In genomic region chr3L:17995203-17996143, dm6 we compare ENCODE assay signal across 2 fruit fly cellular contexts.
A peak's percentile ranks its signal among the peaks of the same experiment; 100 is the strongest.
TF ChIP-seq lines count a peak whose summit lies in the region.

No protein-coding gene starts in this region.

TF ChIP-seq in whole organism, embryonic, 481 proteins besides CTCF, POLR2A, EP300 and RAD21 (continued from another document and continues in another):
- TF ChIP-seq CG9932 (GFP tag; IDR thresholded peaks at IDR 0.05; lab: Robert Waterston, UW), result peak; percentile 51; the same call in 1 of the 2 replicates
- peak; percentile 36; the same call in 1 of the 2 replicates for TF ChIP-seq slbo (GFP tag; IDR thresholded peaks at IDR 0.05; lab: Robert Waterston, UW)
- no peak for TF ChIP-seq CG4617 (GFP tag; optimal IDR thresholded peaks at IDR 0.05; lab: Kevin White, UChicago; ENCODE audit: borderline replicate concordance)
- peak; percentile 79 for TF ChIP-seq CG12769 (tag; optimal IDR thresholded peaks at IDR 0.05; lab: Kevin White, UChicago)
- peak; percentile 26 for TF ChIP-seq caup (GFP tag; optimal IDR thresholded peaks at IDR 0.05; lab: Kevin White, UChicago; ENCODE audit: severe bottlenecking)
- 0 out of 3 replicates have a peak, but pooled peaks have one; percentile 50 for TF ChIP-seq CG6791 (GFP tag; IDR thresholded peaks at IDR 0.05; lab: Robert Waterston, UW; ENCODE audit: partially characterized antibody)
- TF ChIP-seq abd-A (tag; optimal IDR thresholded peaks at IDR 0.05; lab: Kevin White, UChicago), result peak; percentile 84
- TF ChIP-seq ems (GFP tag; optimal IDR thresholded peaks at IDR 0.05; lab: Kevin White, UChicago), result no peak
- 0 out of 3 replicates have a peak, but pooled peaks have one; percentile 20 for TF ChIP-seq otp (GFP tag; IDR thresholded peaks at IDR 0.05; lab: Robert Waterston, UW)
- no peak for TF ChIP-seq slou (GFP tag; optimal IDR thresholded peaks at IDR 0.05; lab: Kevin White, UChicago)
- TF ChIP-seq Eip74EF (GFP tag; optimal IDR thresholded peaks at IDR 0.05; lab: Kevin White, UChicago), result peak in 1 of 2 experiments; percentile 86
- TF ChIP-seq sna (GFP tag; IDR thresholded peaks at IDR 0.05; lab: Robert Waterston, UW; ENCODE audit: partially characterized antibody), result no peak
- no peak for TF ChIP-seq run (tag; optimal IDR thresholded peaks at IDR 0.05; lab: Kevin White, UChicago)
- TF ChIP-seq ttk (GFP tag; IDR thresholded peaks at IDR 0.05; lab: Robert Waterston, UW), result no peak
- no peak for TF ChIP-seq CG7963 (GFP tag; IDR thresholded peaks at IDR 0.05; lab: Robert Waterston, UW; ENCODE audit: partially characterized antibody)
- peak; percentile 5 for TF ChIP-seq CG7556 (GFP tag; optimal IDR thresholded peaks at IDR 0.05; lab: Kevin White, UChicago)
- peak; percentile 64 for TF ChIP-seq sens (GFP tag; lab: Kevin White, UChicago)
- peak; percentile 88 for TF ChIP-seq CG10543 (GFP tag; optimal IDR thresholded peaks at IDR 0.05; lab: Kevin White, UChicago)
- TF ChIP-seq cg (GFP tag; optimal IDR thresholded peaks at IDR 0.05; lab: Kevin White, UChicago), result peak; percentile 73
- no peak for TF ChIP-seq scrt (GFP tag; optimal IDR thresholded peaks at IDR 0.05; lab: Kevin White, UChicago)
- peak; percentile 91 for TF ChIP-seq crol (GFP tag; IDR thresholded peaks at IDR 0.05; lab: Robert Waterston, UW)
- TF ChIP-seq CG34224 (GFP tag; IDR thresholded peaks at IDR 0.05; lab: Robert Waterston, UW; ENCODE audit: partially characterized antibody), result peak; percentile 34; the same call in 1 of the 3 replicates
- peak; percentile 56 for TF ChIP-seq CG13894 (tag; optimal IDR thresholded peaks at IDR 0.05; lab: Kevin White, UChicago)
- peak; percentile 72 for TF ChIP-seq sug (tag; optimal IDR thresholded peaks at IDR 0.05; lab: Kevin White, UChicago)
- TF ChIP-seq CG4707 (GFP tag; optimal IDR thresholded peaks at IDR 0.05; lab: Kevin White, UChicago), result no peak
- peak; percentile 78 for TF ChIP-seq CG8281 (tag; optimal IDR thresholded peaks at IDR 0.05; lab: Kevin White, UChicago)
- no peak for TF ChIP-seq Atf3 (GFP tag; optimal IDR thresholded peaks at IDR 0.05; lab: Kevin White, UChicago)
- peak; percentile 29 for TF ChIP-seq CG18599 (GFP tag; optimal IDR thresholded peaks at IDR 0.05; lab: Kevin White, UChicago)
- 0 out of 3 replicates have a peak, but pooled peaks have one; percentile 12 for TF ChIP-seq dysf (GFP tag; IDR thresholded peaks at IDR 0.05; lab: Robert Waterston, UW)
- TF ChIP-seq her (GFP tag; optimal IDR thresholded peaks at IDR 0.05; lab: Kevin White, UChicago), result no peak
- no peak for TF ChIP-seq kah (GFP tag; optimal IDR thresholded peaks at IDR 0.05; lab: Kevin White, UChicago)
- peak; percentile 70 for TF ChIP-seq gro (GFP tag; optimal IDR thresholded peaks at IDR 0.05; lab: Kevin White, UChicago)
- TF ChIP-seq Rfx (GFP tag; IDR thresholded peaks at IDR 0.05; lab: Robert Waterston, UW), result peak; percentile 36
- no peak for TF ChIP-seq CG43689 (GFP tag; IDR thresholded peaks at IDR 0.05; lab: Robert Waterston, UW)
- TF ChIP-seq Bgb (GFP tag; IDR thresholded peaks at IDR 0.05; lab: Robert Waterston, UW; ENCODE audit: partially characterized antibody), result peak; percentile 35; the same call in 1 of the 2 replicates
- TF ChIP-seq CG1832 (GFP tag; optimal IDR thresholded peaks at IDR 0.05; lab: Kevin White, UChicago), result peak; percentile 68
- TF ChIP-seq sqz (GFP tag; optimal IDR thresholded peaks at IDR 0.05; lab: Kevin White, UChicago), result peak; percentile 85
- peak; percentile 12; the same call in 1 of the 2 replicates for TF ChIP-seq Adf1 (GFP tag; IDR thresholded peaks at IDR 0.05; lab: Robert Waterston, UW)
- TF ChIP-seq CG8290 (GFP tag; optimal IDR thresholded peaks at IDR 0.05; lab: Kevin White, UChicago), result no peak
- TF ChIP-seq CG8290 (tag; optimal IDR thresholded peaks at IDR 0.05; lab: Kevin White, UChicago), result peak in 1 of 2 experiments; percentile 61
- peak; percentile 28 for TF ChIP-seq lab (GFP tag; optimal IDR thresholded peaks at IDR 0.05; lab: Kevin White, UChicago)
- TF ChIP-seq mirr (GFP tag; optimal IDR thresholded peaks at IDR 0.05; lab: Kevin White, UChicago), result peak; percentile 45
- TF ChIP-seq zfh1 (GFP tag; IDR thresholded peaks at IDR 0.05; lab: Robert Waterston, UW), result 0 out of 3 replicates have a peak, but pooled peaks have one; percentile 26
- TF ChIP-seq amos (GFP tag; IDR thresholded peaks at IDR 0.05; lab: Robert Waterston, UW; ENCODE audit: partially characterized antibody), result 0 out of 2 replicates have a peak, but pooled peaks have one; percentile 4
- no peak for TF ChIP-seq cas (GFP tag; IDR thresholded peaks at IDR 0.05; lab: Robert Waterston, UW)
- TF ChIP-seq klu (GFP tag; IDR thresholded peaks at IDR 0.05; lab: Robert Waterston, UW), result peak; percentile 56
- TF ChIP-seq HHEX (GFP tag; optimal IDR thresholded peaks at IDR 0.05; lab: Kevin White, UChicago), result peak; percentile 41
- TF ChIP-seq sd (tag; optimal IDR thresholded peaks at IDR 0.05; lab: Kevin White, UChicago), result peak; percentile 98
- no peak for TF ChIP-seq CrebB (tag; optimal IDR thresholded peaks at IDR 0.05; lab: Kevin White, UChicago)
- TF ChIP-seq Trl (optimal IDR thresholded peaks at IDR 0.05; lab: Kevin White, UChicago), result peak; percentile 31 to 94
- TF ChIP-seq Trl (GFP tag; optimal IDR thresholded peaks at IDR 0.05; lab: Kevin White, UChicago), result no peak
- TF ChIP-seq unc-4 (GFP tag; IDR thresholded peaks at IDR 0.05; lab: Robert Waterston, UW; ENCODE audit: partially characterized antibody), result peak; percentile 27; the same call in 1 of the 2 replicates
- TF ChIP-seq Lim3 (GFP tag; IDR thresholded peaks at IDR 0.05; lab: Robert Waterston, UW), result no peak
- TF ChIP-seq CG2678 (tag; optimal IDR thresholded peaks at IDR 0.05; lab: Kevin White, UChicago), result peak; percentile 11
- TF ChIP-seq NFAT (GFP tag; IDR thresholded peaks at IDR 0.05; lab: Robert Waterston, UW), result peak; percentile 62
- TF ChIP-seq Awh (GFP tag; IDR thresholded peaks at IDR 0.05; lab: Robert Waterston, UW), result no peak
- TF ChIP-seq HmgZ (tag; optimal IDR thresholded peaks at IDR 0.05; lab: Kevin White, UChicago), result peak; percentile 35
- no peak for TF ChIP-seq tx (GFP tag; optimal IDR thresholded peaks at IDR 0.05; lab: Kevin White, UChicago)
- TF ChIP-seq ftz-f1 (GFP tag; optimal IDR thresholded peaks at IDR 0.05; lab: Kevin White, UChicago), result peak; percentile 99
- TF ChIP-seq seq (GFP tag; IDR thresholded peaks at IDR 0.05; lab: Robert Waterston, UW), result 0 out of 2 replicates have a peak, but pooled peaks have one; percentile 11
- TF ChIP-seq CG34376 (GFP tag; optimal IDR thresholded peaks at IDR 0.05; lab: Kevin White, UChicago), result peak; percentile 88
- 0 out of 2 replicates have a peak, but pooled peaks have one; percentile 41 for TF ChIP-seq CG16779 (GFP tag; IDR thresholded peaks at IDR 0.05; lab: Robert Waterston, UW)

TF ChIP-seq in whole organism, prepupa, 60 proteins besides CTCF, POLR2A, EP300 and RAD21 (continued from another document):
- TF ChIP-seq lz (GFP tag; optimal IDR thresholded peaks at IDR 0.05; lab: Kevin White, UChicago) (no peak), CG6792 (GFP tag; optimal IDR thresholded peaks at IDR 0.05; lab: Kevin White, UChicago) (no peak), CG11294 (GFP tag; IDR thresholded peaks at IDR 0.05; lab: Robert Waterston, UW) (no peak), OdsH (GFP tag; optimal IDR thresholded peaks at IDR 0.05; lab: Kevin White, UChicago) (no peak), Hr4 (GFP tag; optimal IDR thresholded peaks at IDR 0.05; lab: Kevin White, UChicago) (no peak), Sox102F (GFP tag; optimal IDR thresholded peaks at IDR 0.05; lab: Kevin White, UChicago) (no peak), Lpt (GFP tag; optimal IDR thresholded peaks at IDR 0.05; lab: Kevin White, UChicago) (no peak), Met (GFP tag; optimal IDR thresholded peaks at IDR 0.05; lab: Kevin White, UChicago) (no peak), spab (GFP tag; optimal IDR thresholded peaks at IDR 0.05; lab: Kevin White, UChicago) (no peak), cyc (GFP tag; optimal IDR thresholded peaks at IDR 0.05; lab: Kevin White, UChicago) (no peak), CG10631 (GFP tag; optimal IDR thresholded peaks at IDR 0.05; lab: Kevin White, UChicago) (no peak), Smox (GFP tag; optimal IDR thresholded peaks at IDR 0.05; lab: Kevin White, UChicago) (no peak), salr (GFP tag; optimal IDR thresholded peaks at IDR 0.05; lab: Kevin White, UChicago) (no peak), CG10669 (GFP tag; optimal IDR thresholded peaks at IDR 0.05; lab: Kevin White, UChicago) (no peak), CG8632 (GFP tag; optimal IDR thresholded peaks at IDR 0.05; lab: Kevin White, UChicago) (no peak), Blimp-1 (GFP tag; optimal IDR thresholded peaks at IDR 0.05; lab: Kevin White, UChicago) (no peak), esn (GFP tag; optimal IDR thresholded peaks at IDR 0.05; lab: Kevin White, UChicago) (no peak)
